Worm (Caenorhabditis elegans): ENCODE measurements around the gene fbxa-128.

The fbxa-128 gene

ce11 chrIII:11087442-11087841, 51.5 kb downstream of the fbxa-128 start:
- TF ChIP-seq hsf-1 (GFP tag; IDR thresholded peaks at IDR 0.05): no peak
- TF ChIP-seq him-1 (tag; optimal IDR thresholded peaks at IDR 0.05): no peak
- no peak for TF ChIP-seq ccch-3 (GFP tag; optimal IDR thresholded peaks at IDR 0.05)
- TF ChIP-seq madf-6 (GFP tag; IDR thresholded peaks at IDR 0.05): no peak
- TF ChIP-seq nhr-80 (tag; optimal IDR thresholded peaks at IDR 0.05): peak; percentile 81
- no peak for TF ChIP-seq unc-62 (GFP tag; optimal IDR thresholded peaks at IDR 0.05)
- TF ChIP-seq let-526 (GFP tag; IDR thresholded peaks at IDR 0.05): no peak
- no peak for TF ChIP-seq hmg-20 (GFP tag; IDR thresholded peaks at IDR 0.05)
- no peak for TF ChIP-seq dpl-1 (GFP tag; optimal IDR thresholded peaks at IDR 0.05)
- TF ChIP-seq nhr-27 (tag; optimal IDR thresholded peaks at IDR 0.05): no peak
- TF ChIP-seq Y53F4B.3 (GFP tag; IDR thresholded peaks at IDR 0.05): no peak
- no peak for TF ChIP-seq hlh-12 (tag; optimal IDR thresholded peaks at IDR 0.05)
- no peak for TF ChIP-seq cebp-1 (GFP tag; IDR thresholded peaks at IDR 0.05)
- no peak for TF ChIP-seq cebp-1 (tag; optimal IDR thresholded peaks at IDR 0.05)
- TF ChIP-seq mxl-1 (tag; optimal IDR thresholded peaks at IDR 0.05): no peak
- no peak for TF ChIP-seq pha-4 (tag; optimal IDR thresholded peaks at IDR 0.05)
- no peak for TF ChIP-seq tbp1 (GFP tag; optimal IDR thresholded peaks at IDR 0.05)
- no peak for TF ChIP-seq mel-28 (tag; optimal IDR thresholded peaks at IDR 0.05; ENCODE audit: borderline replicate concordance)
- no peak for TF ChIP-seq mcd-1 (GFP tag; IDR thresholded peaks at IDR 0.05)
- TF ChIP-seq ztf-6 (GFP tag; IDR thresholded peaks at IDR 0.05): no peak
- TF ChIP-seq egl-44 (GFP tag; IDR thresholded peaks at IDR 0.05): no peak
- TF ChIP-seq let-607 (tag; optimal IDR thresholded peaks at IDR 0.05): peak; percentile 72 to 89
- no peak for TF ChIP-seq sea-2 (GFP tag; IDR thresholded peaks at IDR 0.05)
- no peak for TF ChIP-seq pbrm-1 (GFP tag; IDR thresholded peaks at IDR 0.05)
- TF ChIP-seq Y67H2A.10 (GFP tag; conservative IDR thresholded peaks at IDR 0.05): no peak
- no peak for TF ChIP-seq dpff-1 (tag; optimal IDR thresholded peaks at IDR 0.05)
- no peak for TF ChIP-seq lin-35 (GFP tag; optimal IDR thresholded peaks at IDR 0.05)
- TF ChIP-seq snpc-4 (GFP tag; optimal IDR thresholded peaks at IDR 0.05): no peak
- peak in 2 of 4 experiments; percentile 34 for TF ChIP-seq snpc-4 (tag; optimal IDR thresholded peaks at IDR 0.05)
- peak; percentile 29 for TF ChIP-seq attf-5 (GFP tag; optimal IDR thresholded peaks at IDR 0.05)
